Worm (Caenorhabditis elegans) whole organism, L4/young adult: ENCODE data around the gene C43H6.6.

Source experiments
- W03F9.2 ChIP-seq: fragments of 150-350 bp; optimal IDR thresholded peaks from 2 replicates; lab custom pipeline; 2014; ENCODE audit warnings: missing biosample characterization, missing genetic modification characterization
- dao-5 ChIP-seq: sonication (generic microtip); optimal IDR thresholded peaks from 2 replicates; lab custom pipeline; 2016; ENCODE audit warnings: missing genotype, missing genetic modification characterization, moderate library complexity, missing compliant biosample characterization
- him-1 ChIP-seq: sonication (generic microtip); optimal IDR thresholded peaks from 2 replicates; lab custom pipeline; 2016; ENCODE audit warnings: missing genotype, missing genetic modification reagents, missing genetic modification characterization, missing compliant biosample characterization

Gene C43H6.6

ce11 chrX:2382227-2382626 lies 12.9 kb upstream of the C43H6.6 start:
- TF ChIP-seq dao-5 (tag; lab: Kevin White, UChicago), result no peak
- TF ChIP-seq W03F9.2 (tag; lab: Kevin White, UChicago), result peak; percentile 17

DNA sequence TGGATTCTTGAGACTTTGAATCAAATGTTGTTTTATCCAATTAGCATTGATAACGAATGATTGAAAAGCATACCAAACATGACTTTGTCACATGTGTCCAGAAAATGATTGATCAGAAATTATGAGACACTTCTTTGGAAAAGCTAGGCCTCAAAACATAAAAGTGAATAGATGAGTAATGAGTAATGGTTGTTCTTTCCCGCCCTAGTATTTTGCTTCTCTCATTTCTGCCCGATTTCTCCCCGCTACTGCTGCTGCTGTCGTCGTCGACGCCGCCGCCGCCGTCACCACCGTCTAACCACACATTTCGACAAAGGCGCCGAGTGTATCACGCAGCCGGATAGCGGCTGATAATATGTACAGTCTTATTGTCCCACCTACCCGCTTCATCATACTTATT lies 9.6 kb upstream of the C43H6.6 start, which contains the start of gene F47G3.1:
Gene F47G3.1 (plus strand): TSS at position 301 of the 400 bp plus-strand sequence.
- no peak for TF ChIP-seq him-1 (tag; lab: Kevin White, UChicago)

DNA sequence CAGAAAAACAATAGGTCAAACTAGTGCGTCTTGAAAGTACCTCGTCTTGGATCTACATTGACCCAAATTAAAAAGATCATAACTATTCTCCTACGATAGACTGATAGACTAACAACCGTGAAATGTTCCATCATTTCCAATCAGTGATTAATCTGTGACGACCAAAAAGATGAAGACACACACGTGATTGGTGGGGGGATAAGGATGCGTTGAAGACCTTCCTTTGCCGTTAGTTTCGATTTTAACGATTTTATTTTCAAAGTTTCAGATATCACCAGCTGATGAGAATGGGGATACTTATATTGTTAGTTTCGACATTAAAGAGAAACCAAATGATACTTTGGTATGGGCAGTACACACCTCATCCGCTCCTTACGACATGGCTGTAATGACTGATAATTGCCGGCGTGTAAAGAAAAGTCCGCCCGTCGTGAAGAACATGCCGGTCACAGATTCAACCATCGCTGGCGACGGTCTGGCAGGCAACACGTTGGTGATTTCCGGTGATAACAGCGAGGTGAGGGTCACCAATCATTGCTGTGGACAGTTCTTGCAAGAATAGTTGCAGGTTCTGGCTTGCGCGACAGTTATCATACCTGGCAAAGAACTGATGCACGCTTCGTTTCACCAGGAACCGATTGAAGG lies 8.0 kb upstream of the C43H6.6 start:
- no peak for TF ChIP-seq W03F9.2 (tag; lab: Kevin White, UChicago)
- TF ChIP-seq him-1 (tag; lab: Kevin White, UChicago), result no peak
- TF ChIP-seq dao-5 (tag; lab: Kevin White, UChicago), result no peak

DNA sequence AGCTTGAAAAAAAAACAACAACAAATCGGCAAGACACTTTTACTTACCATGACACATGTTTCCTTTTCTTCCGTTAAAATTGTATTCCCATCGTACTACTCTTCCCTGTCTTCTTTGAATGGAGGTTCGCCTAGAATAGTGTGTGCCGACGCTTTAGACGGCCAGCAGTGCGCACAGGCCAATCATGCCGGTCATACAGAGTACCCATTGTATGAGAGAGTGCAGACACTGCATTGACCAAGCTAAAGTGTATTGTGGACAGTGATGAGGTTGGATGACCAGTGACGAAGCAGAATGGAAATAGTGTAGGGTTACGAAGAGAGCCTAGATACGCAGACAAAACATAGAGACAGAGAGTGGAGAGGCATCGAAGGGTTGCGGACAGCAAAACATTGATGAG lies 6.8 kb downstream of the C43H6.6 start, which contains the start of gene dhhc-9:
Gene dhhc-9 (minus strand): TSS at position 154 of the 400 bp plus-strand sequence.
- TF ChIP-seq him-1 (tag; lab: Kevin White, UChicago) (peak; percentile 6), dao-5 (tag; lab: Kevin White, UChicago) (no peak)

ce11 chrX:2403724-2404123 lies 8.6 kb downstream of the C43H6.6 start, which contains the start of gene C43H6.4:
C43H6.4 (plus strand) TSS chrX:2404024.
- TF ChIP-seq W03F9.2 (tag; lab: Kevin White, UChicago) (no peak), him-1 (tag; lab: Kevin White, UChicago) (no peak), dao-5 (tag; lab: Kevin White, UChicago) (no peak)

ce11 chrX:2407167-2407566 lies 12.1 kb downstream of the C43H6.6 start, which contains the start of gene mtpn-1:
mtpn-1 (plus strand) TSS chrX:2407467.
- TF ChIP-seq dao-5 (tag; lab: Kevin White, UChicago) (no peak), him-1 (tag; lab: Kevin White, UChicago) (no peak), W03F9.2 (tag; lab: Kevin White, UChicago) (no peak)

ce11 chrX:2409243-2409741 lies 14.2 kb downstream of the C43H6.6 start, which contains the start of the genes C43H6.12 and trpp-12:
C43H6.12 (plus strand) TSS chrX:2409607.
trpp-12 (plus strand) TSS chrX:2409691.
- no peak for TF ChIP-seq him-1 (tag; lab: Kevin White, UChicago)
- TF ChIP-seq W03F9.2 (tag; lab: Kevin White, UChicago), result no peak
- TF ChIP-seq dao-5 (tag; lab: Kevin White, UChicago), result no peak

ce11 chrX:2410978-2411377 lies 15.9 kb downstream of the C43H6.6 start:
- no peak for TF ChIP-seq him-1 (tag; lab: Kevin White, UChicago)
- no peak for TF ChIP-seq dao-5 (tag; lab: Kevin White, UChicago)
- no peak for TF ChIP-seq W03F9.2 (tag; lab: Kevin White, UChicago)

ce11 chrX:2413277-2413676 lies 18.2 kb downstream of the C43H6.6 start, which contains the start of gene hlh-15:
hlh-15 (minus strand) TSS chrX:2413377.
- TF ChIP-seq dao-5 (tag; lab: Kevin White, UChicago) (no peak), him-1 (tag; lab: Kevin White, UChicago) (no peak), W03F9.2 (tag; lab: Kevin White, UChicago) (no peak)

- TF ChIP-seq dao-5 (tag; lab: Kevin White, UChicago), result no peak
- no peak for TF ChIP-seq W03F9.2 (tag; lab: Kevin White, UChicago)
- TF ChIP-seq him-1 (tag; lab: Kevin White, UChicago), result no peak
Observed at ce11 chrX:2419777-2420176, 24.7 kb downstream of the C43H6.6 start, which contains the start of gene glr-7. glr-7 (minus strand) TSS chrX:2419877.

DNA sequence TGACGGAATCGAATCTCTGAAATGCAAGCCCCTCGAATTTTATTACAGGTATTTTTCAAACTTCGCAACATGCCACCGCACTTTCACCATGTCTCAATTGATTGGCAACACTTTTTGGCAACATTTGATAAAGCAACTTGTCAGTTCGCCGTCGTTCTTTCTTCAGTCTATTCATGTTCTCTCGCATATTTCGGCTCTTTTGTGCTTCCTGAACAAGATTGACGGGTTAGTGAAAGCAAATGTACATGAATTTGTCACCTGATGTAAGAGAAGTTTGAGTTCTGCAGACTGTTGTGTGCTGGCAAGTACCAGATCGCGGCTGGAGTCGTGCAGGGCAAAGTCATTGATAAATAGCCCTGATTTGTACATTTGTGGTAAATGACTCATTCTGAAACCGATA lies 27.0 kb downstream of the C43H6.6 start:
- TF ChIP-seq him-1 (tag; lab: Kevin White, UChicago), result no peak
- TF ChIP-seq dao-5 (tag; lab: Kevin White, UChicago), result no peak
- no peak for TF ChIP-seq W03F9.2 (tag; lab: Kevin White, UChicago)

ce11 chrX:2425284-2425683 lies 30.2 kb downstream of the C43H6.6 start:
- TF ChIP-seq W03F9.2 (tag; lab: Kevin White, UChicago), result no peak
- no peak for TF ChIP-seq him-1 (tag; lab: Kevin White, UChicago)
- no peak for TF ChIP-seq dao-5 (tag; lab: Kevin White, UChicago)

DNA sequence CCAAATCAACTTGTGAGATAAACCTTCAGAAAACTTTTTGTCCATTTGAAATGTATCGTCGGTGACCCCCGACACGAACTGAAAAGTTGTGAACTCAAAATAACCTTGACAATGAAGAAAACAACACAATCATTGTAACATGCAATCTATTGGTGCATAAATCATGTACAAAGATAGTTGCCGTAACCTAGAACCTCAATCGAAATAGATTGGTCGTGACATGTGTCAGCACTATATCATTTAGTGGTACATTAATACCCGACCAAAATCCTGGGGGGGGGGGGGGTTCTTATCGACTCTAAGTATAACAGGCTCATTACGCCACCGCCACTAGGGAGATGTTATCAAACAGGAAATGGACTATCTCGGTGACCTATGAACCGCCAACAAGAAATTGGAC lies 31.8 kb downstream of the C43H6.6 start:
- TF ChIP-seq him-1 (tag; lab: Kevin White, UChicago) (no peak), dao-5 (tag; lab: Kevin White, UChicago) (no peak), W03F9.2 (tag; lab: Kevin White, UChicago) (no peak)

DNA sequence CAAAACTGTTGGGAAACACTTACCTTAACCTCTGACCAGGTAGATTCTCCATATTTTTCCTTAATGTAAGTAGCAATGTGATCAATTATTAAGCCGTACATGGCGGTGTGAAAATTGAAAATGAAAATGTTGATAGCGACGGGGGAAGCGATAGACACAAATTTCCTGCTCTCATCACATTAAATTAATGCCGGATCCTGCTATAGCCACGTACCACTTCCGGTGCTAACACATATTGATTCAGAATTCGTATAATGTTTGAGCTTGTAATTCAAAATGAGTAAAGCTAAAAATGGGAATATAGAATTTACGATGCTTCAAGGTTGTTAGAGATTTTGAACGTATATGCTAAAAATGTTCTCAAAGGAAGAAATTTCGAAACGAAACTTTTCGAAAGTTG lies 32.3 kb downstream of the C43H6.6 start, which contains the start of gene gcy-31:
Gene gcy-31 (minus strand): TSS at position 101 of the 400 bp plus-strand sequence.
- TF ChIP-seq dao-5 (tag; lab: Kevin White, UChicago), result no peak
- no peak for TF ChIP-seq him-1 (tag; lab: Kevin White, UChicago)
- TF ChIP-seq W03F9.2 (tag; lab: Kevin White, UChicago), result no peak
